Worm (Caenorhabditis elegans) whole organism, mixed stage, embryonic: ENCODE measurements around the gene sdz-32.

Source experiments
- M03D4.4 ChIP-seq: sonication (generic microtip); optimal IDR thresholded peaks from 2 replicates; lab custom pipeline; 2017; ENCODE audit warnings: mild to moderate bottlenecking, missing genetic modification characterization, missing compliant biosample characterization
- bed-3 ChIP-seq: fragments of 200-800 bp; sonication (Bioruptor generic); optimal IDR thresholded peaks from 3 replicates; lab custom pipeline; 2018; ENCODE audit warnings: mild to moderate bottlenecking, missing genetic modification characterization, moderate library complexity, missing compliant biosample characterization
- blmp-1 ChIP-seq: fragments of 150-350 bp; optimal IDR thresholded peaks from 2 replicates; lab custom pipeline; 2014; ENCODE audit warnings: missing biosample characterization, missing genetic modification characterization
- ceh-39 ChIP-seq: fragments of 150-350 bp; optimal IDR thresholded peaks from 2 replicates; lab custom pipeline; 2014; ENCODE audit warnings: missing biosample characterization, missing genetic modification characterization
- ceh-43 ChIP-seq: fragments of 200-800 bp; sonication (Bioruptor generic); optimal IDR thresholded peaks from 2 replicates; lab custom pipeline; 2018; ENCODE audit warnings: mild to moderate bottlenecking, missing genetic modification characterization, moderate library complexity, missing compliant biosample characterization
- ceh-83 ChIP-seq: fragments of 200-800 bp; sonication (Bioruptor generic); optimal IDR thresholded peaks from 2 replicates; lab custom pipeline; 2018; ENCODE audit warnings: mild to moderate bottlenecking, missing genetic modification characterization, missing compliant biosample characterization
- ces-1 ChIP-seq: fragments of 150-350 bp; optimal IDR thresholded peaks from 2 replicates; lab custom pipeline; 2014; ENCODE audit warnings: missing biosample characterization, missing genetic modification reagents, missing genetic modification characterization
- cnd-1 ChIP-seq: fragments of 200-800 bp; sonication (Bioruptor generic); optimal IDR thresholded peaks from 2 replicates; lab custom pipeline; 2018; ENCODE audit warnings: mild to moderate bottlenecking, missing genetic modification characterization, missing compliant biosample characterization
- drap-1 ChIP-seq: fragments of 200-800 bp; sonication (Bioruptor generic); optimal IDR thresholded peaks from 3 replicates; lab custom pipeline; 2018; ENCODE audit warnings: mild to moderate bottlenecking, missing genetic modification characterization, missing compliant biosample characterization
- elt-1 ChIP-seq: sonication (generic microtip); optimal IDR thresholded peaks from 2 replicates; lab custom pipeline; 2017; ENCODE audit warnings: missing genetic modification characterization, mild to moderate bottlenecking, missing compliant biosample characterization, antibody characterized with exemption, moderate library complexity, borderline replicate concordance; ENCODE audit not compliant: insufficient read depth
- elt-3 ChIP-seq: fragments of 150-350 bp; optimal IDR thresholded peaks from 2 replicates; lab custom pipeline; 2014; ENCODE audit warnings: missing biosample characterization, missing genetic modification characterization
- flh-1 ChIP-seq: fragments of 200-800 bp; sonication (Bioruptor generic); optimal IDR thresholded peaks from 2 replicates; lab custom pipeline; 2018; ENCODE audit warnings: mild to moderate bottlenecking, missing genetic modification characterization, moderate library complexity, missing compliant biosample characterization
- ham-2 ChIP-seq: fragments of 200-800 bp; sonication (Bioruptor generic); optimal IDR thresholded peaks from 2 replicates; lab custom pipeline; 2018; ENCODE audit warnings: mild to moderate bottlenecking, missing genetic modification characterization, missing compliant biosample characterization
- hlh-1 ChIP-seq: fragments of 150-350 bp; optimal IDR thresholded peaks from 2 replicates; lab custom pipeline; 2014; ENCODE audit warnings: missing biosample characterization, missing genetic modification reagents, missing genetic modification characterization
- lin-13 ChIP-seq: fragments of 150-350 bp; optimal IDR thresholded peaks from 2 replicates; lab custom pipeline; 2014; ENCODE audit warnings: missing biosample characterization, missing genetic modification characterization
- lin-32 ChIP-seq: fragments of 200-800 bp; sonication (Bioruptor generic); optimal IDR thresholded peaks from 2 replicates; lab custom pipeline; 2018; ENCODE audit warnings: mild to moderate bottlenecking, missing genetic modification characterization, missing compliant biosample characterization
- lsy-2 ChIP-seq: fragments of 150-350 bp; optimal IDR thresholded peaks from 2 replicates; lab custom pipeline; 2014; ENCODE audit warnings: missing biosample characterization, missing genetic modification characterization
- mab-5 ChIP-seq: fragments of 150-350 bp; optimal IDR thresholded peaks from 2 replicates; lab custom pipeline; 2014; ENCODE audit warnings: missing biosample characterization, missing genetic modification characterization
- mep-1 ChIP-seq: fragments of 150-350 bp; optimal IDR thresholded peaks from 2 replicates; lab custom pipeline; 2017; ENCODE audit warnings: missing biosample characterization, missing genetic modification reagents, missing genetic modification characterization, inconsistent platforms
- mls-2 ChIP-seq: sonication (generic microtip); optimal IDR thresholded peaks from 2 replicates; lab custom pipeline; 2016; ENCODE audit warnings: mild to moderate bottlenecking, missing genetic modification characterization, moderate library complexity, missing compliant biosample characterization
- nhr-12 ChIP-seq: fragments of 150-350 bp; optimal IDR thresholded peaks from 2 replicates; lab custom pipeline; 2014; ENCODE audit warnings: missing biosample characterization, missing genetic modification characterization
- nhr-2 ChIP-seq: fragments of 150-350 bp; optimal IDR thresholded peaks from 2 replicates; lab custom pipeline; 2014; ENCODE audit warnings: missing biosample characterization, missing genetic modification characterization
- nhr-237 ChIP-seq: fragments of 150-350 bp; optimal IDR thresholded peaks from 2 replicates; lab custom pipeline; 2014; ENCODE audit warnings: missing biosample characterization, missing genetic modification characterization
- nhr-28 ChIP-seq: fragments of 150-350 bp; optimal IDR thresholded peaks from 2 replicates; lab custom pipeline; 2014; ENCODE audit warnings: missing biosample characterization, missing genetic modification characterization
- nhr-76 ChIP-seq: sonication (generic microtip); optimal IDR thresholded peaks from 2 replicates; lab custom pipeline; 2017; ENCODE audit warnings: missing biosample characterization, missing genetic modification characterization
- pha-4 ChIP-seq: fragments of 150-350 bp; optimal IDR thresholded peaks from 2 replicates; lab custom pipeline; 2018; ENCODE audit warnings: missing biosample characterization, missing genetic modification reagents, missing genetic modification characterization
- sem-2 ChIP-seq: fragments of 200-800 bp; sonication (Bioruptor generic); optimal IDR thresholded peaks from 2 replicates; lab custom pipeline; 2018; ENCODE audit warnings: mild to moderate bottlenecking, missing genetic modification characterization, missing compliant biosample characterization
- snpc-4 ChIP-seq: fragments of 150-350 bp; optimal IDR thresholded peaks from 2 replicates; lab custom pipeline; 2014; ENCODE audit warnings: missing biosample characterization, missing genetic modification characterization
- sptf-1 ChIP-seq: sonication (generic microtip); optimal IDR thresholded peaks from 2 replicates; lab custom pipeline; 2017; ENCODE audit warnings: mild to moderate bottlenecking, missing genetic modification characterization, moderate library complexity, missing compliant biosample characterization
- tbx-8 ChIP-seq: fragments of 200-800 bp; sonication (Bioruptor generic); optimal IDR thresholded peaks from 2 replicates; lab custom pipeline; 2018; ENCODE audit warnings: mild to moderate bottlenecking, missing genetic modification characterization, moderate library complexity, missing compliant biosample characterization
- unc-120 ChIP-seq: sonication (generic microtip); optimal IDR thresholded peaks from 2 replicates; lab custom pipeline; 2017; ENCODE audit warnings: missing genetic modification characterization, missing compliant biosample characterization; ENCODE audit not compliant: poor library complexity, severe bottlenecking
- unc-39 ChIP-seq: fragments of 150-350 bp; optimal IDR thresholded peaks from 2 replicates; lab custom pipeline; 2014; ENCODE audit warnings: missing biosample characterization, missing genetic modification characterization
- unc-62 ChIP-seq: fragments of 150-350 bp; optimal IDR thresholded peaks from 2 replicates; lab custom pipeline; 2014; ENCODE audit warnings: missing biosample characterization, missing genetic modification reagents, missing genetic modification characterization
- zip-8 ChIP-seq: fragments of 150-350 bp; optimal IDR thresholded peaks from 2 replicates; lab custom pipeline; 2014; ENCODE audit warnings: missing biosample characterization, missing genetic modification characterization
- ztf-11 ChIP-seq: fragments of 150-350 bp; optimal IDR thresholded peaks from 2 replicates; lab custom pipeline; 2014; ENCODE audit warnings: missing biosample characterization, missing genetic modification characterization

sdz-32 gene

DNA sequence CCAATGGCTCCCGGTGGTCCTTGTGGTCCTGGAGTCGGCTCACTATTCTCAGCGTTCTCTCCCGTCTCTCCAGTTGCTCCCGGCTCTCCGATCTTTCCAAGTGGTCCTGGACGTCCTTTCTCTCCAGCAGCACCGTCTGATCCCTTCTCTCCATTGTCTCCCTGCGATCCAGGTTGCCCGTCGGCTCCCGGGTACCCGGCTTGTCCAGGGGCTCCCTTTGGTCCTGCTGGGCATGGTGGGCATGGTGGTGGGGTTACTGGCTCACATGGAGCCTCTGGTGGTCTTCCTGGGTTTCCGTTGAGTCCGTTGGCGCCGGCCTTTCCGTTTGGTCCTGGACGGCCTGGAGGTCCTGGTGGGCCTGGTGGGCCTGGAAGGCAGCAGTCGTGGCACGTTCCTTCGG, 26.5 kb downstream of the sdz-32 start:
- TF ChIP-seq nhr-237: no peak

DNA sequence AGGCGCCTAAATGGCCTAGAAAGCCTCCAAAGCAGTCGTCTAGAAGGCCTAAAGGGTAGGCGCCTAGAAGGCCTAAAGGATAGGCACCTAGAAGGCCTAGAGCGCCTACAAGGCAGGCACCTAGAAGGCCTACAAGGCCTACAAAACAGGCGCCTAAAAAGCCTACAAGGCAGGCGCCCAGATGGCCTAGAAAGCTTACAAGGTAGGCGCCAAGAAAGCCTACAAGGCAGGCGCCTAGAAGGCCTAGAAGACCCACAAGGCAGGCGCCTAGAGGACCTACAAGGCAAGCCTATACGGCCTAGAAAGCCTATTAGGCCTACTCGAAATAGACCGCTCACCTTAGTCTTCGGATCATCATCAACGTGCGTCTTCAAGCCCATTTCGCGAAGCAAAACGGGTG, 28.2 kb downstream of the sdz-32 start:
- no peak for TF ChIP-seq ceh-43 (GFP tag; lab: Kevin White, UChicago)
- no peak for TF ChIP-seq unc-39 (tag; lab: Kevin White, UChicago)
- no peak for TF ChIP-seq sem-2 (GFP tag; lab: Kevin White, UChicago)
- no peak for TF ChIP-seq nhr-28 (tag; lab: Kevin White, UChicago)
- no peak for TF ChIP-seq sptf-1 (tag; lab: Kevin White, UChicago)
- TF ChIP-seq lin-32 (GFP tag; lab: Kevin White, UChicago): no peak
- no peak for TF ChIP-seq zip-8 (tag; lab: Kevin White, UChicago)
- no peak for TF ChIP-seq ces-1 (GFP tag; lab: Kevin White, UChicago)
- TF ChIP-seq hlh-1 (tag; lab: Kevin White, UChicago): no peak
- no peak for TF ChIP-seq drap-1 (GFP tag; lab: Kevin White, UChicago)
- TF ChIP-seq, all 35 proteins: peak for 0

ce11 chrII:3502520-3503323, 28.9 kb downstream of the sdz-32 start, which contains the start of the genes col-71 and Y49F6B.2:
Gene col-71 (minus strand): TSS chrII:3502570.
Gene Y49F6B.2 (plus strand): TSS chrII:3502968.
- TF ChIP-seq lin-13 (tag; lab: Kevin White, UChicago): peak; percentile 73
- TF ChIP-seq tbx-8 (GFP tag; lab: Kevin White, UChicago): peak; percentile 21
- TF ChIP-seq sptf-1 (tag; lab: Kevin White, UChicago): peak; percentile 68
- no peak for TF ChIP-seq ham-2 (GFP tag; lab: Kevin White, UChicago)
- TF ChIP-seq pha-4 (tag; lab: Kevin White, UChicago): peak; percentile 46
- no peak for TF ChIP-seq unc-39 (tag; lab: Kevin White, UChicago)
- no peak for TF ChIP-seq elt-3 (tag; lab: Kevin White, UChicago)
- TF ChIP-seq nhr-76: no peak
- peak; percentile 46 for TF ChIP-seq nhr-237
- TF ChIP-seq nhr-28 (tag; lab: Kevin White, UChicago): no peak
- no peak for TF ChIP-seq unc-62 (GFP tag; lab: Kevin White, UChicago)
- no peak for TF ChIP-seq ztf-11 (tag; lab: Kevin White, UChicago)
- TF ChIP-seq hlh-1 (tag; lab: Kevin White, UChicago): no peak
- peak; percentile 53 for TF ChIP-seq mls-2 (tag; lab: Kevin White, UChicago)
- no peak for TF ChIP-seq drap-1 (GFP tag; lab: Kevin White, UChicago)
- TF ChIP-seq mep-1 (tag; lab: Kevin White, UChicago): peak; percentile 58
- TF ChIP-seq cnd-1 (tag; lab: Kevin White, UChicago): peak; percentile 48
- TF ChIP-seq flh-1 (GFP tag; lab: Kevin White, UChicago): no peak
- TF ChIP-seq ces-1 (GFP tag; lab: Kevin White, UChicago): peak; percentile 99
- no peak for TF ChIP-seq ceh-83 (GFP tag; lab: Kevin White, UChicago)
- peak; percentile 5 for TF ChIP-seq ceh-39 (tag; lab: Kevin White, UChicago)
- peak; percentile 51 for TF ChIP-seq lsy-2 (tag; lab: Kevin White, UChicago)
- TF ChIP-seq nhr-2 (tag; lab: Kevin White, UChicago): no peak
- peak; percentile 25 for TF ChIP-seq unc-120 (tag; lab: Kevin White, UChicago)
- no peak for TF ChIP-seq elt-1 (tag; lab: Kevin White, UChicago)
- TF ChIP-seq zip-8 (tag; lab: Kevin White, UChicago): no peak
- no peak for TF ChIP-seq M03D4.4 (tag; lab: Kevin White, UChicago)
- no peak for TF ChIP-seq snpc-4 (tag; lab: Kevin White, UChicago)
- TF ChIP-seq sem-2 (GFP tag; lab: Kevin White, UChicago): no peak
- peak; percentile 9 for TF ChIP-seq bed-3 (GFP tag; lab: Kevin White, UChicago)
- TF ChIP-seq mab-5 (tag; lab: Kevin White, UChicago): peak; percentile 65
- no peak for TF ChIP-seq blmp-1 (tag; lab: Kevin White, UChicago)
- no peak for TF ChIP-seq lin-32 (GFP tag; lab: Kevin White, UChicago)
- TF ChIP-seq nhr-12: no peak
- TF ChIP-seq ceh-43 (GFP tag; lab: Kevin White, UChicago): peak; percentile 5
- TF ChIP-seq, all 35 proteins: peak for 15
